Fruit fly (Drosophila melanogaster) whole organism: Measurements from ENCODE around the gene CG42820.

Experiments used
- EcR ChIP-seq, 2 experiments: fragments of >200 bp; optimal IDR thresholded peaks; 2 replicates each; lab custom pipeline; 2017; ENCODE audit warnings: missing biosample characterization in 2 of 2, missing genetic modification characterization in 2 of 2, missing genetic modification reagents in 2 of 2
- pan ChIP-seq: fragments of >200 bp; optimal IDR thresholded peaks from 2 replicates; lab custom pipeline; 2017
- usp ChIP-seq: fragments of >200 bp; optimal IDR thresholded peaks from 2 replicates; lab custom pipeline; 2017; ENCODE audit warnings: missing biosample characterization, missing genetic modification characterization, mixed read lengths

DNA sequence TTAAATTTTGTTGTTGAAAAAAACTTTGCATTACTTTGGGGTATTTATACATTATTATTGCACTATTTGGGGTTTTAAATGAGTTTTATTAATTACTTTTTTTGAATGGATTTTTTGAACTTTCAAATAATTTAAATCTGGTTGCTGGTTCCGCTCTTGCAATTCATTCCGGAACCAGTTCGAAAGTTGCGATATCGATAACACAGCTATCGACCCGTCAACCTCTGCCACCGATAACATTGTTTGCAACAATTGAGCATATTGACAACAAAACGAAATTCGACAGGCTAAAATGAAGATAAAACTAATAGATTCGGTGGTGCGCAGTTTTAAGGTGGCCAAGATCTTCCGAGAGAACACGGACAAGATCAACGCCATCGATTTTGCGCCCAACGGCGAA lies 18.0 kb downstream of the CG42820 start, which contains the start of gene Wdr82:
- TF ChIP-seq usp (GFP tag; lab: Kevin White, UChicago) (no peak), pan (lab: Kevin White, UChicago) (no peak), EcR (GFP tag; optimal IDR thresholded peaks at IDR 0.05; lab: Kevin White, UChicago) (no peak)
